Worm (Caenorhabditis elegans) whole organism, L2 larva: ENCODE results near the gene Y49F6B.12.

Experiments
- lin-39 ChIP-seq: fragments of 150-350 bp; optimal IDR thresholded peaks from 2 replicates; lab custom pipeline; 2014; ENCODE audit warnings: missing biosample characterization, missing genetic modification reagents, missing genetic modification characterization
- nhr-11 ChIP-seq: fragments of 150-350 bp; optimal IDR thresholded peaks from 2 replicates; lab custom pipeline; 2014; ENCODE audit warnings: missing biosample characterization, missing genetic modification characterization
- nhr-12 ChIP-seq: fragments of 150-350 bp; optimal IDR thresholded peaks from 2 replicates; lab custom pipeline; 2014; ENCODE audit warnings: missing biosample characterization, missing genetic modification characterization
- nhr-21 ChIP-seq: fragments of 150-350 bp; optimal IDR thresholded peaks from 2 replicates; lab custom pipeline; 2014; ENCODE audit warnings: missing biosample characterization, missing genetic modification characterization
- nhr-77 ChIP-seq: fragments of 150-350 bp; optimal IDR thresholded peaks from 2 replicates; lab custom pipeline; 2014; ENCODE audit warnings: missing biosample characterization, missing genetic modification characterization
- peb-1 ChIP-seq: fragments of 150-350 bp; optimal IDR thresholded peaks from 2 replicates; lab custom pipeline; 2014; ENCODE audit warnings: missing biosample characterization, missing genetic modification characterization
- sma-3 ChIP-seq: sonication (generic microtip); optimal IDR thresholded peaks from 2 replicates; lab custom pipeline; 2016; ENCODE audit warnings: missing genetic modification reagents, missing genetic modification characterization, missing compliant biosample characterization
- unc-39 ChIP-seq: fragments of 150-350 bp; optimal IDR thresholded peaks from 2 replicates; lab custom pipeline; 2014; ENCODE audit warnings: missing biosample characterization, missing genetic modification characterization
- zag-1 ChIP-seq: fragments of 150-350 bp; optimal IDR thresholded peaks from 2 replicates; lab custom pipeline; 2014; ENCODE audit warnings: missing biosample characterization, missing genetic modification characterization
- ztf-1 ChIP-seq: fragments of 200-800 bp; sonication (Bioruptor generic); conservative IDR thresholded peaks from 2 replicates; pipeline ENCODE4 v1.3.6; 2022; ENCODE audit warnings: missing genetic modification characterization, missing compliant biosample characterization
- ztf-4 ChIP-seq: fragments of 150-350 bp; optimal IDR thresholded peaks from 2 replicates; lab custom pipeline; 2014; ENCODE audit warnings: missing biosample characterization, missing genetic modification characterization

DNA sequence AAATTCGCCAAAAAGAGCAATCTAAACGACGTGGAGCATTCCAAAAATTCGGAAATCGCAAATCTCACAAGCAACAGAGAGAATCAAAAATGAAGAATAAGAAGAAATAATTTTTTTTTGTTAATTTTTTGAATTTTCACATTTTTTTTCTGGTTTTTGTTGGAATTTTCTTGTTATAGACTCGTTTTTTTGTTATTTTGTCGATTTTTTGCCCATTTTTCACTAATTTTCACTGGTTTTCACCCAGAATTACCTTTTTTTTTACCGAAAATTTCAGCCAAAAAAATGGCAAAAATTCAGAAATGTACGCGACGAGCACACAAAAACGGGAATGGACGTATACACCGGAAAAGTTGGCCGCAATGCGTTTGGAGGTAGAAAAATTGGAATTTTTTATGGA is 32.5 kb upstream of the Y49F6B.12 start, which contains the start of gene cyh-1:
- TF ChIP-seq nhr-12 (no peak), ztf-4 (tag; lab: Kevin White, UChicago) (no peak), nhr-77 (tag; lab: Kevin White, UChicago) (no peak), unc-39 (tag; lab: Kevin White, UChicago) (no peak), nhr-11 (tag; lab: Kevin White, UChicago) (no peak), sma-3 (no peak), ztf-1 (no peak), peb-1 (tag; lab: Kevin White, UChicago) (no peak), nhr-21 (tag; lab: Kevin White, UChicago) (no peak), zag-1 (tag; lab: Kevin White, UChicago) (no peak), lin-39 (tag; lab: Kevin White, UChicago) (no peak)
